Worm (Caenorhabditis elegans) whole organism, midembryonic: ENCODE measurements around the gene Y73F8A.22.

Source experiments
- T22C8.4 ChIP-seq: fragments of 200-800 bp; sonication (Bioruptor generic); IDR thresholded peaks from 2 replicates; pipeline ENCODE4 v1.3.6; 2022; ENCODE audit warnings: missing genetic modification characterization, missing compliant biosample characterization
- cog-1 ChIP-seq: sonication (generic microtip); optimal IDR thresholded peaks from 2 replicates; lab custom pipeline; 2016; ENCODE audit warnings: missing genetic modification characterization, missing compliant biosample characterization
- flt-1 ChIP-seq: fragments of 200-800 bp; sonication (Bioruptor generic); IDR thresholded peaks from 2 replicates; pipeline ENCODE4 v1.3.6; 2022; ENCODE audit warnings: missing genetic modification characterization, missing compliant biosample characterization
- klf-2 ChIP-seq: fragments of 200-800 bp; sonication (Bioruptor generic); conservative IDR thresholded peaks from 2 replicates; pipeline ENCODE4 v1.3.6; 2022; ENCODE audit warnings: missing genetic modification reagents, missing genetic modification characterization, missing compliant biosample characterization
- med-1 ChIP-seq: sonication (generic microtip); optimal IDR thresholded peaks from 2 replicates; lab custom pipeline; 2017; ENCODE audit warnings: missing genetic modification characterization, mild to moderate bottlenecking, missing compliant biosample characterization, antibody characterized with exemption, missing genetic modification reagents; ENCODE audit not compliant: insufficient read depth
- ref-1 ChIP-seq: fragments of 200-800 bp; sonication (Bioruptor generic); conservative IDR thresholded peaks from 2 replicates; pipeline ENCODE4 v1.3.6; 2022; ENCODE audit warnings: missing genetic modification reagents, missing genetic modification characterization, missing compliant biosample characterization
- tab-1 ChIP-seq: fragments of 200-800 bp; sonication (Bioruptor generic); IDR thresholded peaks from 2 replicates; pipeline ENCODE4 v1.3.6; 2022; ENCODE audit warnings: missing genetic modification characterization, missing compliant biosample characterization
- ztf-23 ChIP-seq: fragments of 200-800 bp; sonication (Bioruptor generic); IDR thresholded peaks from 2 replicates; pipeline ENCODE4 v1.3.6; 2022; ENCODE audit warnings: missing genetic modification reagents, missing genetic modification characterization, missing compliant biosample characterization
- ztf-29 ChIP-seq: fragments of 200-800 bp; sonication (Bioruptor generic); IDR thresholded peaks from 2 replicates; pipeline ENCODE4 v1.3.6; 2022; ENCODE audit warnings: missing genetic modification reagents, missing genetic modification characterization, missing compliant biosample characterization

Gene Y73F8A.22

ce11 chrIV:15402565-15402964 is 38.6 kb downstream of the Y73F8A.22 start:
- TF ChIP-seq med-1 (GFP tag; lab: Kevin White, UChicago) (no peak), ztf-29 (no peak), klf-2 (GFP tag; lab: Robert Waterston, UW) (no peak), tab-1 (no peak), ref-1 (GFP tag; lab: Robert Waterston, UW) (no peak), ztf-23 (no peak), T22C8.4 (no peak), cog-1 (no peak), flt-1 (GFP tag; lab: Robert Waterston, UW) (no peak)

DNA sequence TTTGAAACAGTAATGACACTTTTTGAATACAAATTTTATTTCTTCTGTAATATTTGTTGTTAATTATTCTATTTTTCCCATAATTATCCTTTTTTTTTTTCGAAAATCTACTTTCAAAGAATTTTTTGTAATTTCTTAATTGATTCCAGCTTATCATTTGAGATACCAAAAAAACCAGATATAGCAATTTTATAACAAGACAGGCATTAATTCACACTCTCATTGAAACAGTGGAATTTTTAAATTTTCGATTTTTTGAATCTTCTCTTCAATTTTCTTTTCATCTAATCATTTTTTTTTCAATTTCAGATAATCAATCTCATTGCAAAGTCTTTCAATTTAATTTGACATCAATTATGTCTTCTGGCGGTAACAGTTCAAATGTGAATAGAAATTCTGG is 41.2 kb downstream of the Y73F8A.22 start, which contains the start of gene nhr-5:
Gene nhr-5, plus strand, starts transcription at position 301 of the 400 bp plus-strand sequence.
- TF ChIP-seq ztf-29 (no peak), flt-1 (GFP tag; lab: Robert Waterston, UW) (no peak), med-1 (GFP tag; lab: Kevin White, UChicago) (no peak), tab-1 (no peak)

DNA sequence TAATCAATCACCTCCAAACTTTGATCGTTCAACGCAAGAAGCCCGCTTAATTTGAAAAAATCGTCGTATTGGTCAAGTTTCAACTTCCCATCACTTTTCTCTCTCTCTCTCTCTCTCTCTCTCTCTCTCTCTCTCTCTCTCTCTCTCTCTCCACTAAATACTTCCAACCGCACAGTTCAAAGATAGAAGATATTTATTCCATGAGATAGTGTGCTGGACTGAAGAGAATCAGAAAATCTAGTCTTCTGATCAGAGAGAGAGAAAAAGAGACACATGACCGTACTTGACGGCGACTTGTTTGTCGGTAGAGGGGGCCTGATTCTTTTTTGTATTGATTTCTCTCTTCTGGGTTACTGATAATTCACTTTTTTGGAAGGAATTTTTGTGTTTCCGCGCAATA is 42.6 kb downstream of the Y73F8A.22 start:
- TF ChIP-seq ztf-23 (no peak), klf-2 (GFP tag; lab: Robert Waterston, UW) (no peak), tab-1 (no peak), T22C8.4 (no peak), med-1 (GFP tag; lab: Kevin White, UChicago) (no peak), ztf-29 (no peak), ref-1 (GFP tag; lab: Robert Waterston, UW) (no peak), flt-1 (GFP tag; lab: Robert Waterston, UW) (no peak), cog-1 (no peak)

DNA sequence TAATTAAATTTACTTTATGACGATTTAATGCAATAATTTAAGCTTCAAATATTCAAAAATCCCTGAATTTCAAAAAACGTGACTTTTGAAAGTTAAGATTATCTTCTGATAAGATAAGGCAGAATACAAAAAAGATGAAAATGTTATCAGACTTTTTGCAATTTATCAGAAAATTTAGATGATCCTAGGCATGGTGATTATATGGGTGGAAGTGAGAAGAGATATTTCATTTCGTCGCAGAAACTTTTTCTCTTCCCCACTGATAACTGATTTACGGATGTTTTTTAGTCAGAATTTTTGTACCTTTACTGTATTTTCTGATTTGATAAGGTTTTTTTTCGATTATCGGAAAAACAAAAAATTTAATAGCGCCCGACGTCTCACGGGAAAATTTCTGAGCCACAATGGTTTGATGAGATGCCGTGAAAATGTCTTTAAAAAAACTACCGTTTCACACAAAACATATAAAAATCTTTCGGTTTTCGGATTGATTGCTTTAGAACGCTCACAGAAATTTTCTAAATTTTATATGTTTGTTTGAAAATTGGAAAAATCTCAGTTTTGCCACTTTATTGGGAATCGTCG is 45.9 kb downstream of the Y73F8A.22 start:
- TF ChIP-seq ztf-23 (no peak), tab-1 (no peak), flt-1 (GFP tag; lab: Robert Waterston, UW) (no peak), T22C8.4 (no peak), klf-2 (GFP tag; lab: Robert Waterston, UW) (no peak), ref-1 (GFP tag; lab: Robert Waterston, UW) (no peak), ztf-29 (no peak), med-1 (GFP tag; lab: Kevin White, UChicago) (no peak), cog-1 (no peak)

ce11 chrIV:15394544-15395125 is 46.6 kb downstream of the Y73F8A.22 start:
- TF ChIP-seq tab-1 (no peak), cog-1 (no peak)

- no peak for TF ChIP-seq ref-1 (GFP tag; lab: Robert Waterston, UW)
- TF ChIP-seq med-1 (GFP tag; lab: Kevin White, UChicago), result no peak
- no peak for TF ChIP-seq ztf-23
- no peak for TF ChIP-seq flt-1 (GFP tag; lab: Robert Waterston, UW)
- no peak for TF ChIP-seq ztf-29
- no peak for TF ChIP-seq klf-2 (GFP tag; lab: Robert Waterston, UW)
Measured at ce11 chrIV:15393186-15393585, 48.0 kb downstream of the Y73F8A.22 start.

ce11 chrIV:15391549-15391948 is 49.7 kb downstream of the Y73F8A.22 start:
- no peak for TF ChIP-seq klf-2 (GFP tag; lab: Robert Waterston, UW)
- no peak for TF ChIP-seq T22C8.4
- no peak for TF ChIP-seq med-1 (GFP tag; lab: Kevin White, UChicago)
- TF ChIP-seq ztf-29, result no peak
- TF ChIP-seq flt-1 (GFP tag; lab: Robert Waterston, UW), result no peak
- TF ChIP-seq ztf-23, result no peak
- TF ChIP-seq tab-1, result no peak
- no peak for TF ChIP-seq ref-1 (GFP tag; lab: Robert Waterston, UW)
- no peak for TF ChIP-seq cog-1

DNA sequence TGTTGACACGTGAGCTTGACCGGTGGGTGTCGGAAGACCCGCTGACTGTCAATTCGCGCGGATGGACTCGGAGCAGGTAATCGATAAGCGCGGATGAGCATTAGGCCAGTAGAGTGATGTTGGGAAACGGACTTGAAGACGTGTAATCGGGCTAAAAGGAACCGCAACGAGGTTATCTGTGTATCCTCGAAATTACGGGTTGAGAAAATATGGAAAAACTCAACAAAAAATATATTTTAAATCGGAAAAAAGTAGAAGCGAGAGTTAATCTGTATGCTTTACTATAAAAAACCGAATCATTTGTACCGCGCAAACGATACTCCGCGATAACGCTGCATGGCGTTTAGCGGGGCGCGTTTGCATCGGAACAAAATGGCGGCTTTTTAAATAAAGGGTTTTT is 50.3 kb downstream of the Y73F8A.22 start, which contains the start of gene Y73F8A.1159:
Gene Y73F8A.1159, minus strand, starts transcription at position 101 of the 400 bp plus-strand sequence.
- TF ChIP-seq ztf-29 (no peak), ztf-23 (no peak), tab-1 (no peak), T22C8.4 (no peak), flt-1 (GFP tag; lab: Robert Waterston, UW) (no peak), klf-2 (GFP tag; lab: Robert Waterston, UW) (no peak), cog-1 (no peak), ref-1 (GFP tag; lab: Robert Waterston, UW) (no peak), med-1 (GFP tag; lab: Kevin White, UChicago) (no peak)
